Fruit fly (Drosophila melanogaster) whole organism, embryonic: ENCODE data around the gene Pif1A.

Source experiments
- Abd-B ChIP-seq: fragments of 200-800 bp; sonication (Bioruptor generic); optimal IDR thresholded peaks from 2 replicates; lab custom pipeline; 2018; ENCODE audit warnings: missing biosample characterization, mild to moderate bottlenecking, missing genetic modification characterization, moderate library complexity
- Asciz ChIP-seq: fragments of 200-800 bp; sonication (Bioruptor generic); optimal IDR thresholded peaks from 2 replicates; lab custom pipeline; 2017; ENCODE audit warnings: missing biosample characterization, mild to moderate bottlenecking, missing genetic modification characterization, missing genetic modification reagents
- CG10462 ChIP-seq: fragments of 200-800 bp; sonication (Bioruptor generic); optimal IDR thresholded peaks from 2 replicates; lab custom pipeline; 2016; ENCODE audit warnings: missing biosample characterization, missing genetic modification characterization
- CG11696 ChIP-seq: fragments of 200-800 bp; sonication (Bioruptor generic); IDR thresholded peaks from 2 replicates; pipeline ENCODE4 v1.3.6; 2022; ENCODE audit warnings: missing biosample characterization, missing genetic modification characterization
- CG14050 ChIP-seq: fragments of 200-800 bp; sonication (Bioruptor generic); IDR thresholded peaks from 3 replicates; pipeline ENCODE4 v1.3.6; 2022; ENCODE audit warnings: missing biosample characterization, missing genetic modification characterization
- CG14667 ChIP-seq: fragments of 200-800 bp; sonication (Bioruptor generic); IDR thresholded peaks from 2 replicates; pipeline ENCODE4 v1.3.6; 2022; ENCODE audit warnings: missing biosample characterization, missing genetic modification characterization
- CG17612 ChIP-seq: fragments of 200-800 bp; sonication (Bioruptor generic); IDR thresholded peaks from 2 replicates; pipeline ENCODE4 v1.3.6; 2022; ENCODE audit warnings: missing biosample characterization, missing genetic modification characterization
- CG2202 ChIP-seq: fragments of 200-800 bp; sonication (Bioruptor generic); optimal IDR thresholded peaks from 2 replicates; lab custom pipeline; 2018; ENCODE audit warnings: missing biosample characterization, mild to moderate bottlenecking, missing genetic modification characterization
- CG30431 ChIP-seq: fragments of 200-800 bp; sonication (Bioruptor generic); optimal IDR thresholded peaks from 2 replicates; lab custom pipeline; 2017; ENCODE audit warnings: missing biosample characterization, missing genetic modification characterization
- CG34376 ChIP-seq: fragments of 200-800 bp; sonication (Bioruptor generic); optimal IDR thresholded peaks from 2 replicates; lab custom pipeline; 2018; ENCODE audit warnings: missing biosample characterization, mild to moderate bottlenecking, missing genetic modification characterization
- CG4328 ChIP-seq: fragments of 200-800 bp; sonication (Bioruptor generic); optimal IDR thresholded peaks from 3 replicates; lab custom pipeline; 2017; ENCODE audit warnings: missing biosample characterization, missing genetic modification reagents, missing genetic modification characterization
- CG4360 ChIP-seq: fragments of 200-800 bp; sonication (Bioruptor generic); IDR thresholded peaks from 2 replicates; pipeline ENCODE4 v1.3.6; 2022; ENCODE audit warnings: missing biosample characterization, missing genetic modification characterization
- CG6175 ChIP-seq: fragments of 200-800 bp; sonication (Bioruptor generic); IDR thresholded peaks from 3 replicates; pipeline ENCODE4 v1.3.6; 2022; ENCODE audit warnings: missing biosample characterization, missing genetic modification characterization
- CG6254 ChIP-seq: fragments of 200-800 bp; sonication (Bioruptor generic); optimal IDR thresholded peaks from 3 replicates; lab custom pipeline; 2017; ENCODE audit warnings: mild to moderate bottlenecking, missing biosample characterization, missing genetic modification reagents, missing genetic modification characterization
- CG6654 ChIP-seq: fragments of 200-800 bp; sonication (Bioruptor generic); optimal IDR thresholded peaks from 2 replicates; lab custom pipeline; 2017; ENCODE audit warnings: missing biosample characterization, mild to moderate bottlenecking, missing genetic modification characterization
- CG6765 ChIP-seq: fragments of 200-800 bp; sonication (Bioruptor generic); optimal IDR thresholded peaks from 3 replicates; lab custom pipeline; 2017; ENCODE audit warnings: missing biosample characterization, mild to moderate bottlenecking, missing genetic modification characterization
- CG6854 ChIP-seq: fragments of 200-800 bp; sonication (Bioruptor generic); optimal IDR thresholded peaks from 3 replicates; lab custom pipeline; 2017; ENCODE audit warnings: missing biosample characterization, mild to moderate bottlenecking, missing genetic modification characterization
- Camta ChIP-seq: fragments of 200-800 bp; sonication (Bioruptor generic); optimal IDR thresholded peaks from 2 replicates; lab custom pipeline; 2016; ENCODE audit warnings: missing biosample characterization, missing genetic modification characterization
- Drgx ChIP-seq: fragments of 200-800 bp; sonication (Bioruptor generic); IDR thresholded peaks from 2 replicates; pipeline ENCODE4 v1.3.6; 2022; ENCODE audit warnings: missing biosample characterization, missing genetic modification characterization
- Ets65A ChIP-seq: fragments of 200-800 bp; sonication (Bioruptor generic); peaks from one replicate; lab custom pipeline; 2016; ENCODE audit warnings: missing biosample characterization, missing genetic modification characterization
- Ets97D ChIP-seq: fragments of 200-800 bp; sonication (Bioruptor generic); optimal IDR thresholded peaks from 3 replicates; lab custom pipeline; 2016; ENCODE audit warnings: missing biosample characterization, missing genetic modification characterization
- H15 ChIP-seq: fragments of 200-800 bp; sonication (Bioruptor generic); IDR thresholded peaks from 3 replicates; pipeline ENCODE4 v1.3.6; 2022; ENCODE audit warnings: missing biosample characterization, missing genetic modification characterization
- H2.0 ChIP-seq: fragments of 200-800 bp; sonication (Bioruptor generic); IDR thresholded peaks from 2 replicates; pipeline ENCODE4 v1.3.6; 2022; ENCODE audit warnings: missing biosample characterization, missing genetic modification characterization
- Hey ChIP-seq: fragments of 200-800 bp; sonication (Bioruptor generic); optimal IDR thresholded peaks from 3 replicates; lab custom pipeline; 2018; ENCODE audit warnings: missing biosample characterization, mild to moderate bottlenecking, missing genetic modification characterization
- Hr39 ChIP-seq: fragments of >200 bp; optimal IDR thresholded peaks from 2 replicates; lab custom pipeline; 2017
- Hr78 ChIP-seq, 2 experiments: fragments of 200-800 bp in 1 of 2; fragments of >200 bp in 1 of 2; sonication (Bioruptor generic) in 1 of 2; optimal IDR thresholded peaks; 2 replicates each; lab custom pipeline; 2017 to 2019; ENCODE audit warnings: missing biosample characterization in 2 of 2, missing genetic modification characterization in 2 of 2, mild to moderate bottlenecking in 1 of 2, moderate library complexity in 1 of 2
- Hsf ChIP-seq: fragments of 200-800 bp; sonication (Bioruptor generic); optimal IDR thresholded peaks from 3 replicates; lab custom pipeline; 2016; ENCODE audit warnings: missing biosample characterization, missing genetic modification characterization
- Lim3 ChIP-seq: fragments of 200-800 bp; sonication (Bioruptor generic); IDR thresholded peaks from 2 replicates; pipeline ENCODE4 v1.3.6; 2022; ENCODE audit warnings: missing biosample characterization, missing genetic modification characterization
- Med ChIP-seq: fragments of 200-800 bp; sonication (Bioruptor generic); peaks from one replicate; lab custom pipeline; 2016; ENCODE audit warnings: missing biosample characterization, missing genetic modification characterization, mild to moderate bottlenecking, inconsistent platforms, moderate library complexity
- Mes4 ChIP-seq: fragments of 200-800 bp; sonication (Bioruptor generic); optimal IDR thresholded peaks from 2 replicates; lab custom pipeline; 2016; ENCODE audit warnings: missing biosample characterization, missing genetic modification characterization
- Nf-YC ChIP-seq: fragments of 200-800 bp; optimal IDR thresholded peaks from 3 replicates; lab custom pipeline; 2019; ENCODE audit warnings: missing biosample characterization, mild to moderate bottlenecking, missing genetic modification characterization, moderate library complexity
- Sin3A ChIP-seq: fragments of >200 bp; optimal IDR thresholded peaks from 2 replicates; lab custom pipeline; 2018
- Sry-β ChIP-seq: fragments of 200-800 bp; sonication (Bioruptor generic); optimal IDR thresholded peaks from 2 replicates; lab custom pipeline; 2018; ENCODE audit warnings: missing biosample characterization, mild to moderate bottlenecking, missing genetic modification characterization, moderate library complexity
- bab2 ChIP-seq: fragments of 200-800 bp; sonication (Bioruptor generic); optimal IDR thresholded peaks from 2 replicates; lab custom pipeline; 2016; ENCODE audit warnings: missing biosample characterization, missing genetic modification characterization
- cad ChIP-seq: fragments of >200 bp; optimal IDR thresholded peaks from 2 replicates; lab custom pipeline; 2017; ENCODE audit warnings: missing biosample characterization, missing genetic modification characterization
- chm ChIP-seq: fragments of 200-800 bp; sonication (Bioruptor generic); IDR thresholded peaks from 2 replicates; pipeline ENCODE4 v1.3.6; 2022; ENCODE audit warnings: missing biosample characterization, missing genetic modification characterization
- ci ChIP-seq: fragments of 200-800 bp; sonication (Bioruptor generic); IDR thresholded peaks from 3 replicates; pipeline ENCODE4 v1.3.6; 2022; ENCODE audit warnings: missing biosample characterization, missing genetic modification characterization
- croc ChIP-seq: fragments of 200-800 bp; sonication (Bioruptor generic); conservative IDR thresholded peaks from 3 replicates; pipeline ENCODE4 v1.3.6; 2022; ENCODE audit warnings: missing biosample characterization, missing genetic modification characterization
- dpn ChIP-seq, 2 experiments: fragments of 200-800 bp; sonication (Bioruptor generic); optimal IDR thresholded peaks; 3 replicates each; lab custom pipeline; 2016; ENCODE audit warnings: missing biosample characterization in 2 of 2, missing genetic modification characterization in 2 of 2
- en ChIP-seq: fragments of 200-800 bp; sonication (Bioruptor generic); optimal IDR thresholded peaks from 2 replicates; lab custom pipeline; 2016; ENCODE audit warnings: missing biosample characterization, missing genetic modification characterization
- ewg ChIP-seq: fragments of 200-800 bp; sonication (Bioruptor generic); optimal IDR thresholded peaks from 3 replicates; lab custom pipeline; 2017; ENCODE audit warnings: mild to moderate bottlenecking, missing biosample characterization, missing genetic modification reagents, missing genetic modification characterization
- fd102C ChIP-seq: fragments of 200-800 bp; sonication (Bioruptor generic); optimal IDR thresholded peaks from 2 replicates; lab custom pipeline; 2018; ENCODE audit warnings: missing biosample characterization, mild to moderate bottlenecking, missing genetic modification characterization, moderate library complexity
- gcm2 ChIP-seq: fragments of 200-800 bp; sonication (Bioruptor generic); optimal IDR thresholded peaks from 2 replicates; lab custom pipeline; 2016; ENCODE audit warnings: missing biosample characterization, missing genetic modification characterization
- ind ChIP-seq: fragments of 200-800 bp; sonication (Bioruptor generic); optimal IDR thresholded peaks from 3 replicates; lab custom pipeline; 2016; ENCODE audit warnings: missing biosample characterization, missing genetic modification characterization
- inv ChIP-seq: fragments of 200-800 bp; sonication (Bioruptor generic); IDR thresholded peaks from 2 replicates; pipeline ENCODE4 v1.3.6; 2022; ENCODE audit warnings: missing biosample characterization, missing genetic modification characterization; ENCODE audit not compliant: partially characterized antibody
- kay ChIP-seq: fragments of 200-800 bp; sonication (Bioruptor generic); optimal IDR thresholded peaks from 2 replicates; lab custom pipeline; 2016; ENCODE audit warnings: missing biosample characterization, missing genetic modification characterization
- otp ChIP-seq: fragments of 200-800 bp; sonication (Bioruptor generic); IDR thresholded peaks from 3 replicates; pipeline ENCODE4, ENCODE4 v1.3.6; 2022; ENCODE audit warnings: missing biosample characterization, missing genetic modification characterization
- pzg ChIP-seq: fragments of 200-800 bp; sonication (Bioruptor generic); optimal IDR thresholded peaks from 3 replicates; lab custom pipeline; 2018; ENCODE audit warnings: missing biosample characterization, mild to moderate bottlenecking, missing genetic modification characterization, moderate library complexity
- sc ChIP-seq, 3 experiments: fragments of >200 bp in 2 of 3; fragments of 200-800 bp in 1 of 3; sonication (Bioruptor generic) in 1 of 3; optimal IDR thresholded peaks; 2 replicates in 2 of 3; 3 replicates in 1 of 3; lab custom pipeline; 2017; ENCODE audit warnings: mild to moderate bottlenecking in 1 of 3, missing biosample characterization in 1 of 3, missing genetic modification characterization in 1 of 3, missing genetic modification reagents in 1 of 3
- sim ChIP-seq: fragments of 200-800 bp; sonication (Bioruptor generic); IDR thresholded peaks from 2 replicates; pipeline ENCODE4 v1.3.6; 2022; ENCODE audit warnings: missing biosample characterization, missing genetic modification characterization
- tap ChIP-seq: fragments of 200-800 bp; optimal IDR thresholded peaks from 3 replicates; lab custom pipeline; 2019; ENCODE audit warnings: missing biosample characterization, mild to moderate bottlenecking, missing genetic modification characterization, moderate library complexity

Gene Pif1A

DNA sequence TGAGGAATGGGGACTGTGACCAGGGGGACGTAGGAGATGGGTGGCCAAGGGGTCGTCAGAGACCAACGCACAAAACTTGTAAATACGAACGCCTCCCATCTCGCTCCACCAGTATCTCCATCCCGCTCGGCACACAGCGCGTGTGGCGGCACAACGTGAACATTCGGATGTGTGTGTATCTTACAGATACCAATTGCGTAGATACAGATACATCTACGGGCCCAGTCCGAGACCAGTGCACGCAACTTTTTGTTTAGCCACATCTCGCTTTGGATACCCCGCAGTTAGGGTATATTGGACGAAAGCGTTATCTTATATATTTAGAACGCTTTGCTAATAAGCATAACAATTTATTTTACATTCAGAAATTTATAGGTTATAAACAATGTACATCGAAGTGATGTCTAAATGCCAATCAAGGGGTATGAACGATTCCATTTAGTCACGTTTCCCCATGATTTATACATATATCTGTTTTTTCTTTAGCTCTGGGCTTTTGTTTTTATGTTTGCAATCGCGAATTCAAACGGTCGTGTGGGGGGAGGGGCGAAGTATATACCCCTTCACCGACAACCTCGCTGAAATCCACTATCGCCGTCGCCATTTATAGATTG is 10.5 kb upstream of the Pif1A start (continued):
- TF ChIP-seq sc (optimal IDR thresholded peaks at IDR 0.05; lab: Kevin White, UChicago) (no peak), sc (GFP tag; optimal IDR thresholded peaks at IDR 0.05; lab: Kevin White, UChicago) (peak; percentile 96), CG6854 (GFP tag; lab: Kevin White, UChicago) (peak; percentile 99), Hey (tag; lab: Kevin White, UChicago) (peak; percentile 94), Camta (GFP tag; lab: Kevin White, UChicago) (peak; percentile 99), pzg (peak; percentile 41), CG6654 (peak; percentile 92), CG4360 (GFP tag; lab: Robert Waterston, UW) (peak; percentile 80), bab2 (peak; percentile 99), Hsf (GFP tag; lab: Kevin White, UChicago) (peak; percentile 99), fd102C (GFP tag; lab: Kevin White, UChicago) (peak; percentile 78), CG34376 (GFP tag; lab: Kevin White, UChicago) (peak; percentile 99), ci (peak; percentile 99), H15 (peak; percentile 98), CG30431 (GFP tag; lab: Kevin White, UChicago) (peak; percentile 97), Abd-B (GFP tag; lab: Kevin White, UChicago) (peak; percentile 99), inv (GFP tag; lab: Robert Waterston, UW) (no peak), chm (GFP tag; lab: Robert Waterston, UW) (peak; percentile 98), CG2202 (peak; percentile 94), sim (GFP tag; lab: Robert Waterston, UW) (peak; percentile 96), Asciz (GFP tag; lab: Kevin White, UChicago) (peak; percentile 97), Sin3A (no peak), H2.0 (GFP tag; lab: Robert Waterston, UW) (peak; percentile 99), CG17612 (peak; percentile 96), Lim3 (GFP tag; lab: Robert Waterston, UW) (peak; percentile 97), ewg (GFP tag; lab: Kevin White, UChicago) (peak; percentile 97), Drgx (GFP tag; lab: Robert Waterston, UW) (peak; percentile 99), gcm2 (peak; percentile 98), otp (GFP tag; lab: Robert Waterston, UW) (peak; percentile 99), Nf-YC (tag; lab: Kevin White, UChicago) (peak; percentile 88), CG14050 (GFP tag; lab: Robert Waterston, UW) (peak; percentile 99), kay (peak; percentile 98), Mes4 (GFP tag; lab: Kevin White, UChicago) (peak; percentile 98), CG10462 (GFP tag; lab: Kevin White, UChicago) (peak; percentile 98), CG6254 (peak; percentile 93), tap (tag; lab: Kevin White, UChicago) (peak; percentile 99), dpn (GFP tag; optimal IDR thresholded peaks at IDR 0.05; lab: Kevin White, UChicago) (peak; percentile 99), CG11696 (GFP tag; lab: Robert Waterston, UW) (peak; percentile 96), ind (GFP tag; lab: Kevin White, UChicago) (peak; percentile 99), Med (GFP tag; lab: Kevin White, UChicago) (peak; percentile 100), CG4328 (peak; percentile 96), en (peak; percentile 97), CG6765 (peak; percentile 98), Ets65A (GFP tag; lab: Kevin White, UChicago) (peak; percentile 100), Sry-β (peak; percentile 69), CG14667 (GFP tag; lab: Robert Waterston, UW) (peak; percentile 98), croc (GFP tag; lab: Robert Waterston, UW) (peak; percentile 96), Ets97D (GFP tag; lab: Kevin White, UChicago) (peak; percentile 93), Hr78 (GFP tag; optimal IDR thresholded peaks at IDR 0.05; lab: Kevin White, UChicago) (peak in 1 of 2 experiments; percentile 85), CG6175 (GFP tag; lab: Robert Waterston, UW) (peak; percentile 97), Hr39 (lab: Kevin White, UChicago) (no peak), cad (no peak)
